Worm (Caenorhabditis elegans) whole organism, young adult: ENCODE measurements around the gene bpl-1.
A peak's percentile ranks its signal among the peaks of the same experiment; 100 is the strongest.

Source experiments
- B0019.2 ChIP-seq: fragments of 200-800 bp; sonication (Bioruptor generic); conservative IDR thresholded peaks from 2 replicates; pipeline ENCODE4 v1.3.6; 2022; ENCODE audit warnings: missing genetic modification reagents, missing genetic modification characterization, missing compliant biosample characterization
- C17E4.6 ChIP-seq: fragments of 200-800 bp; sonication (Bioruptor generic); IDR thresholded peaks from 2 replicates; pipeline ENCODE4 v1.3.6; 2022; ENCODE audit warnings: missing genetic modification reagents, missing genetic modification characterization, missing compliant biosample characterization
- D2030.7 ChIP-seq: fragments of 200-800 bp; sonication (Bioruptor generic); IDR thresholded peaks from 2 replicates; pipeline ENCODE4 v1.3.6; 2022; ENCODE audit warnings: missing genetic modification reagents, missing genetic modification characterization, missing compliant biosample characterization
- F37B4.10 ChIP-seq: fragments of 200-800 bp; sonication (Bioruptor generic); IDR thresholded peaks from 2 replicates; pipeline ENCODE4 v1.3.6; 2022; ENCODE audit warnings: missing genetic modification characterization, missing compliant biosample characterization
- F55B11.4 ChIP-seq: sonication (generic microtip); optimal IDR thresholded peaks from 2 replicates; lab custom pipeline; 2016; ENCODE audit warnings: missing compliant biosample characterization, missing genetic modification characterization, borderline replicate concordance; ENCODE audit not compliant: insufficient read depth
- F57A8.1 ChIP-seq: fragments of 200-800 bp; sonication (Bioruptor generic); optimal IDR thresholded peaks from 2 replicates; lab custom pipeline; 2018; ENCODE audit warnings: mild to moderate bottlenecking, missing genetic modification characterization, moderate library complexity, missing compliant biosample characterization
- K11D2.4 ChIP-seq: fragments of 200-800 bp; sonication (Bioruptor generic); IDR thresholded peaks from 2 replicates; pipeline ENCODE4 v1.3.6; 2022; ENCODE audit warnings: missing genetic modification reagents, missing genetic modification characterization, missing compliant biosample characterization
- Y53F4B.3 ChIP-seq: fragments of 200-800 bp; sonication (Bioruptor generic); IDR thresholded peaks from 2 replicates; pipeline ENCODE4 v1.3.6; 2022; ENCODE audit warnings: missing genetic modification reagents, missing genetic modification characterization, missing compliant biosample characterization
- Y56A3A.18 ChIP-seq: fragments of 200-800 bp; sonication (Bioruptor generic); IDR thresholded peaks from 2 replicates; pipeline ENCODE4 v1.3.6; 2022; ENCODE audit warnings: missing genetic modification reagents, missing genetic modification characterization, missing compliant biosample characterization
- atf-7 ChIP-seq: sonication (generic microtip); optimal IDR thresholded peaks from 2 replicates; lab custom pipeline; 2017; ENCODE audit warnings: mild to moderate bottlenecking, missing genetic modification characterization, missing compliant biosample characterization
- bed-1 ChIP-seq: fragments of 200-800 bp; sonication (Bioruptor generic); IDR thresholded peaks from 2 replicates; pipeline ENCODE4 v1.3.6; 2022; ENCODE audit warnings: missing genetic modification reagents, missing genetic modification characterization, missing compliant biosample characterization
- bed-2 ChIP-seq: fragments of 200-800 bp; sonication (Bioruptor generic); IDR thresholded peaks from 2 replicates; pipeline ENCODE4 v1.3.6; 2022; ENCODE audit warnings: missing genetic modification reagents, missing genetic modification characterization, missing compliant biosample characterization
- ceh-100 ChIP-seq: fragments of 200-800 bp; sonication (Bioruptor generic); IDR thresholded peaks from 2 replicates; pipeline ENCODE4 v1.3.6; 2022; ENCODE audit warnings: missing genetic modification reagents, missing genetic modification characterization, missing compliant biosample characterization
- die-1 ChIP-seq: sonication (generic microtip); optimal IDR thresholded peaks from 2 replicates; lab custom pipeline; 2016; ENCODE audit warnings: missing genotype, mild to moderate bottlenecking, missing genetic modification characterization, missing compliant biosample characterization
- dpff-1 ChIP-seq: sonication (generic microtip); optimal IDR thresholded peaks from 2 replicates; lab custom pipeline; 2017; ENCODE audit warnings: mild to moderate bottlenecking, missing genetic modification characterization, missing compliant biosample characterization
- dpl-1 ChIP-seq: fragments of 150-350 bp; optimal IDR thresholded peaks from 2 replicates; lab custom pipeline; 2014; ENCODE audit warnings: missing biosample characterization, missing genetic modification reagents, missing genetic modification characterization
- efl-1 ChIP-seq: fragments of 150-350 bp; optimal IDR thresholded peaks from 2 replicates; lab custom pipeline; 2014; ENCODE audit warnings: missing biosample characterization, missing genetic modification reagents, missing genetic modification characterization
- egrh-3 ChIP-seq: fragments of 200-800 bp; sonication (Bioruptor generic); IDR thresholded peaks from 2 replicates; pipeline ENCODE4 v1.3.6; 2022; ENCODE audit warnings: missing genetic modification reagents, missing genetic modification characterization, missing compliant biosample characterization
- ets-4 ChIP-seq: fragments of 200-800 bp; sonication (Bioruptor generic); optimal IDR thresholded peaks from 2 replicates; lab custom pipeline; 2018; ENCODE audit warnings: mild to moderate bottlenecking, missing genetic modification characterization, missing compliant biosample characterization
- hlh-12 ChIP-seq: sonication (generic microtip); optimal IDR thresholded peaks from 2 replicates; lab custom pipeline; 2016; ENCODE audit warnings: missing genetic modification characterization, missing compliant biosample characterization
- lin-26 ChIP-seq: fragments of 200-800 bp; sonication (Bioruptor generic); IDR thresholded peaks from 2 replicates; pipeline ENCODE4 v1.3.6; 2022; ENCODE audit warnings: missing genetic modification reagents, missing genetic modification characterization, missing compliant biosample characterization
- lin-40 ChIP-seq: sonication (generic microtip); optimal IDR thresholded peaks from 2 replicates; lab custom pipeline; 2016; ENCODE audit warnings: missing genetic modification characterization, mild to moderate bottlenecking, missing compliant biosample characterization, missing genotype, missing genetic modification reagents
- lin-54 ChIP-seq: fragments of 200-800 bp; sonication (Bioruptor generic); optimal IDR thresholded peaks from 2 replicates; lab custom pipeline; 2018; ENCODE audit warnings: mild to moderate bottlenecking, missing genetic modification characterization, missing compliant biosample characterization
- madf-10 ChIP-seq: sonication (generic microtip); optimal IDR thresholded peaks from 2 replicates; lab custom pipeline; 2016; ENCODE audit warnings: mild to moderate bottlenecking, missing genetic modification characterization, missing compliant biosample characterization
- mel-28 ChIP-seq: sonication (generic microtip); optimal IDR thresholded peaks from 2 replicates; lab custom pipeline; 2016; ENCODE audit warnings: borderline replicate concordance, mild to moderate bottlenecking, missing genetic modification characterization, missing compliant biosample characterization
- nfya-1 ChIP-seq: sonication (generic microtip); optimal IDR thresholded peaks from 2 replicates; lab custom pipeline; 2017; ENCODE audit warnings: antibody characterized with exemption, missing compliant biosample characterization, missing genetic modification characterization, borderline replicate concordance; ENCODE audit not compliant: insufficient read depth
- nfyb-1 ChIP-seq: fragments of 200-800 bp; sonication (Bioruptor generic); IDR thresholded peaks from 2 replicates; pipeline ENCODE4 v1.3.6; 2022; ENCODE audit warnings: missing genetic modification reagents, missing genetic modification characterization, missing compliant biosample characterization
- nhr-179 ChIP-seq: sonication (generic microtip); optimal IDR thresholded peaks from 2 replicates; lab custom pipeline; 2016; ENCODE audit warnings: mild to moderate bottlenecking, missing genetic modification characterization, missing compliant biosample characterization
- nhr-80 ChIP-seq: sonication (generic microtip); optimal IDR thresholded peaks from 2 replicates; lab custom pipeline; 2016; ENCODE audit warnings: missing genetic modification characterization, missing compliant biosample characterization
- pbrm-1 ChIP-seq: fragments of 200-800 bp; sonication (Bioruptor generic); IDR thresholded peaks from 2 replicates; pipeline ENCODE4 v1.3.6; 2022; ENCODE audit warnings: missing genetic modification reagents, missing genetic modification characterization, missing compliant biosample characterization
- pha-4 ChIP-seq: fragments of 150-350 bp; sonication (generic microtip); optimal IDR thresholded peaks from 2 replicates; lab custom pipeline; 2014; ENCODE audit warnings: missing biosample characterization, missing genetic modification reagents, missing genetic modification characterization
- sdz-38 ChIP-seq: sonication (generic microtip); optimal IDR thresholded peaks from 2 replicates; lab custom pipeline; 2016; ENCODE audit warnings: missing genotype, missing genetic modification characterization, missing compliant biosample characterization
- sea-2 ChIP-seq: fragments of 200-800 bp; sonication (Bioruptor generic); IDR thresholded peaks from 2 replicates; pipeline ENCODE4 v1.3.6; 2022; ENCODE audit warnings: missing genetic modification characterization, missing compliant biosample characterization
- unc-130 ChIP-seq: sonication (generic microtip); optimal IDR thresholded peaks from 2 replicates; lab custom pipeline; 2016; ENCODE audit warnings: missing genetic modification reagents, missing genetic modification characterization, missing compliant biosample characterization
- zfh-2 ChIP-seq: fragments of 200-800 bp; sonication (Bioruptor generic); conservative IDR thresholded peaks from 2 replicates; pipeline ENCODE4 v1.3.6; 2022; ENCODE audit warnings: missing genetic modification reagents, missing genetic modification characterization, missing compliant biosample characterization
- ztf-22 ChIP-seq: fragments of 200-800 bp; sonication (Bioruptor generic); optimal IDR thresholded peaks from 2 replicates; lab custom pipeline; 2018; ENCODE audit warnings: mild to moderate bottlenecking, missing genetic modification characterization, moderate library complexity, missing compliant biosample characterization
- ztf-6 ChIP-seq: fragments of 200-800 bp; sonication (Bioruptor generic); IDR thresholded peaks from 2 replicates; pipeline ENCODE4 v1.3.6; 2022; ENCODE audit warnings: missing genetic modification reagents, missing genetic modification characterization, missing compliant biosample characterization

The bpl-1 gene

DNA sequence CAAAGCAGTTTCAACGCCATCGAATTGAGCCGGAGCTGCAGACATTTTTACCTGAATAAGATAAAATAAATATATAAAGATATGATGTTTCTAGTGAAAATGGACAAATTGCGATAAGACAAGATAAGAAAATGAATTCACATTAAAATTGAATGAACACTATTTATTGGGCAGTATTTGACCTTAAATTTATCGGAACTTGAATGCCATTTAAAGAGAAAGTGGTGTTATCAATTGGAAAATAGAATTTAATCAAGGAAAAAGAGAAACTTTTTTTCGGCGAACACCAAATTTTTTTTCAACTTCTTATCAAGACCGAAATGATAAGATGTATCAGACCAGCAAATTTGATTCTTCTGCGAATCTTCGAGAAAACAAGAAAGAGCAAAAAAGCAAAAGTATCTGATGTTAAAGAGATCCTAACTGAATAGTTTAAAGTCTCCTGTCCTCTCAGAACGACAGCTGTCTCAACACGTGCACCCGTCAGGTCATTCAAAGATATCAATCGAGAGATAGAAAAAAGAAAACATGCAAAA, 16.1 kb downstream of the bpl-1 start, which contains the start of gene upb-1:
Gene upb-1, minus strand, starts transcription at position 51 of the 536 bp plus-strand sequence.
- TF ChIP-seq nhr-80 (tag; lab: Kevin White, UChicago), result peak; percentile 32
- TF ChIP-seq lin-26 (GFP tag; lab: Robert Waterston, UW), result no peak
- no peak for TF ChIP-seq C17E4.6 (GFP tag; lab: Robert Waterston, UW)
- TF ChIP-seq, all 124 proteins: peak for 1

DNA sequence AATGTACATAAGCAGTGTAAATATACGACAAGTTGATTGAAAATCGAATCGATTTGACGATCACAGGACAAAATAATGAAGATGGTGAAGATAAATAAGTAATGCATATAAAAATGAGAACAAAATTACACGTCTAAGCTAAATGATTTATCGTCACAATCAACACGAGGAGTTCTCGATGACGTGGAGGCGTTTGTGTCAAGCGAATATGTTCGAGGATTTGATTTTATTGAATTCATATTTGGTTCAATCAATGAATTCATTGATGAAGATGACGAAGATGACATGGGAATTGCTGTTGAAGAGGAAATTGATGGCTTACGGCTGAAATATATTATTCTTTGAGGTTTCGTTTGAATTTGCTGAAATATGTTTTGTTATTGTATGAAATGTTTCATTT, 18.5 kb downstream of the bpl-1 start, which contains the start of gene nyn-3:
Gene nyn-3, minus strand, starts transcription at position 101 of the 400 bp plus-strand sequence.
- TF ChIP-seq unc-130 (GFP tag; lab: Kevin White, UChicago) (no peak), bed-1 (no peak), dpl-1 (GFP tag; lab: Kevin White, UChicago) (no peak), F57A8.1 (GFP tag; lab: Kevin White, UChicago) (no peak), zfh-2 (GFP tag; lab: Robert Waterston, UW) (no peak), atf-7 (tag; lab: Kevin White, UChicago) (no peak), die-1 (tag; lab: Kevin White, UChicago) (no peak), nhr-179 (tag; lab: Kevin White, UChicago) (no peak)

ce11 chrII:6294261-6294660, 20.2 kb downstream of the bpl-1 start, which contains the start of gene mps-1:
TSS of gene mps-1 (minus strand) at chrII:6294361.
- TF ChIP-seq egrh-3 (GFP tag; lab: Robert Waterston, UW) (no peak), ztf-22 (GFP tag; lab: Kevin White, UChicago) (no peak), pbrm-1 (GFP tag; lab: Robert Waterston, UW) (no peak), K11D2.4 (GFP tag; lab: Robert Waterston, UW) (no peak), nfyb-1 (GFP tag; lab: Robert Waterston, UW) (no peak), dpff-1 (no peak), C17E4.6 (GFP tag; lab: Robert Waterston, UW) (no peak), hlh-12 (tag; lab: Kevin White, UChicago) (no peak), B0019.2 (GFP tag; lab: Robert Waterston, UW) (no peak), bed-2 (GFP tag; lab: Robert Waterston, UW) (no peak), madf-10 (tag; lab: Kevin White, UChicago) (no peak), sdz-38 (no peak), sea-2 (GFP tag; lab: Robert Waterston, UW) (no peak)

- TF ChIP-seq pha-4 (tag; lab: Kevin White, UChicago) (no peak), efl-1 (no peak), mel-28 (tag; lab: Kevin White, UChicago) (no peak), ets-4 (GFP tag; lab: Kevin White, UChicago) (no peak), lin-40 (tag; lab: Kevin White, UChicago) (no peak), lin-54 (GFP tag; lab: Kevin White, UChicago) (no peak), F55B11.4 (tag; lab: Kevin White, UChicago) (no peak), ztf-6 (GFP tag; lab: Robert Waterston, UW) (no peak), bed-1 (no peak), Y53F4B.3 (GFP tag; lab: Robert Waterston, UW) (no peak), nfya-1 (tag; lab: Kevin White, UChicago) (no peak), unc-130 (GFP tag; lab: Kevin White, UChicago) (no peak), Y56A3A.18 (GFP tag; lab: Robert Waterston, UW) (no peak), F37B4.10 (GFP tag; lab: Robert Waterston, UW) (no peak), ceh-100 (GFP tag; lab: Robert Waterston, UW) (no peak), D2030.7 (no peak)
- TF ChIP-seq, all 124 proteins: peak for 0
Measured at ce11 chrII:6303209-6303740, 29.3 kb downstream of the bpl-1 start, which contains the start of gene C29F5.1. TSS of gene C29F5.1 (plus strand) at chrII:6303525.
